Worm (Caenorhabditis elegans): ENCODE data around the gene K02E11.7.

The K02E11.7 gene

DNA sequence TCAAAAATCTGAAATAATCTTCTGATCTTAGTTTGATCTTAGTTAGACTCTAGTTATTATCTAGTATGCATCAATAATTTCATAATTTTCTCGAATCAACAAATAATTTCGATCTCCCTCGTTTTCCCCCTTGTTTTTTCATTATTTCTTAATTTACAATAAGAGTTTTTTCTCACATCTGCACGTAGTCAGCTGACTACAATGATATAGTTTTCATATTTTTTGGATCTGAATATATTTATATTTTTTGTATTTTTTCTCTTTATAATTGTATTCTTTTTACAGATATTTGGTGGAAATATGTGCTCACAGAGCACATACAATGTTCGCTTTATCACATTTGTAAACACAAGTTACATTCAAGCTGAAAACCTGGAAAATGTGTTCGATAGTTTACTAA, 10.2 kb downstream of the K02E11.7 start, which contains the start of gene sre-7:
sre-7 (plus strand) TSS at position 301 of the 400 bp plus-strand sequence.
- TF ChIP-seq fos-1 (tag; optimal IDR thresholded peaks at IDR 0.05) (no peak), nhr-11 (tag; optimal IDR thresholded peaks at IDR 0.05) (no peak), pha-4 (tag; optimal IDR thresholded peaks at IDR 0.05) (no peak), snpc-4 (tag; optimal IDR thresholded peaks at IDR 0.05) (no peak), skn-1 (tag; optimal IDR thresholded peaks at IDR 0.05) (no peak), aly-2 (tag; optimal IDR thresholded peaks at IDR 0.05) (no peak), nhr-76 (tag; optimal IDR thresholded peaks at IDR 0.05) (no peak)

- no peak for TF ChIP-seq nhr-12 (tag; optimal IDR thresholded peaks at IDR 0.05)
- no peak for TF ChIP-seq lin-39 (tag; optimal IDR thresholded peaks at IDR 0.05)
Measured at ce11 chrV:14240694-14241201, 13.4 kb downstream of the K02E11.7 start, which contains the start of gene K02E11.10. TSS of gene K02E11.10 (minus strand) at chrV:14241151.

- TF ChIP-seq R02D3.7 (tag; optimal IDR thresholded peaks at IDR 0.05) (no peak), fkh-10 (GFP tag; optimal IDR thresholded peaks at IDR 0.05) (no peak), nhr-76 (tag; optimal IDR thresholded peaks at IDR 0.05) (no peak), mml-1 (tag; optimal IDR thresholded peaks at IDR 0.05) (no peak), nhr-237 (tag; optimal IDR thresholded peaks at IDR 0.05) (no peak)
Measured at ce11 chrV:14235942-14236341, 18.2 kb downstream of the K02E11.7 start, which contains the start of gene ent-3. TSS of gene ent-3 (minus strand) at chrV:14236042.

DNA sequence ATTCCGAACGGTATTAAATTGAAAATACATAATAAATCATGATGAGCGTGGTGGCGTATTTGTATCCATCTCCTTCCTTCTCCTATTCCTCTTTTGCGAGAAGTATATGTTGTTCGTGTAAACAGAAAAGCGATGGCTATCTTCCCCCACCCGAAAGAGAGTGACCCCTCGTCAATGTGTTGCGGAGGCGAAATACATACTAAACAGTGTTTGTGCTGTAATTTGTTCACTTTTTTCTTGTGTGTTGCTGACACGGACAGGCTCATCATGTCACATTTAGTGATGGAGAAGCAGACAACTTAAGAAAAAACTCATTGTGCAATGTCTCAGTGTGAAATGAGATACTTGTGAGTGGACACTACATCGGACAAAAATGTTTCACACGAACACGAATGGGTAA, 22.5 kb downstream of the K02E11.7 start:
- no peak for TF ChIP-seq ztf-4 (tag; optimal IDR thresholded peaks at IDR 0.05)
- no peak for TF ChIP-seq nhr-12 (tag; optimal IDR thresholded peaks at IDR 0.05)
- TF ChIP-seq hmg-11 (tag; optimal IDR thresholded peaks at IDR 0.05), result no peak

DNA sequence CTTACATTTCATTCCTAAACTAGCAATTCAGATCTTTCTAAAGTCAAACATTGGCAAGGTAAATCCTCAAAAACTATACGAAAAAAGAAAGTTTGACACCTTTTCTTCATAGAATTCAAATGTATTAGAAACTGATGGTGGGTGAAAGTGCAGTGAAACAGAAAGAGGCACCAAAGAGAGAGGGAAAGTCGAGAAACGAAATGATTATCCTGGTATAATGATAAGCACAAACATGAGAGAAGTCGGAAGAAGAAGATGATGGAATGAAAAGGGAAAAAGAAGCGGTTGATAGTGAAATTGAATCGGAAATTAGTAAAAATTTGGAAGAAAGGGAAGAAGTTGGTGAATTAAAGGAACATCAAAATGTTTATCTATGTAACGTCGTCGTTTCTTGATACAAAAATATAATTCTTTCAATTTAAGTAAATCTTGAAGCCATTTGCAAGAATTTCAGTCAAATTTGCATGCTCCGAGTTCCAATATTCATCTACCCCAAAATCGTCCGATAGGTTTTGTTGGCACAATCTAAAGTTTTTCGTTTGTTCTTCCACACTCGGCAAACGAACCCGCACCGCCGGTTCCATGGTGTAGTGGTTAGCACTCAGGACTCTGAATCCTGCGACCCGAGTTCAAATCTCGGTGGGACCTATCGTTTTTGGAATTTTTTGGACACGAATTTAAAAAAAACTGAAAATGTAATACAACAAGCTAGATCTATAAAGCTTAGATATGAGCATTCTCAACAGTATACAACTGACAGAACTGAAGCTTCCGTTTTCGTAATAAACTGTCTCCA, 23.1 kb downstream of the K02E11.7 start:
- TF ChIP-seq nhr-23 (tag; optimal IDR thresholded peaks at IDR 0.05) (no peak), pqm-1 (tag; optimal IDR thresholded peaks at IDR 0.05) (no peak), fos-1 (tag; optimal IDR thresholded peaks at IDR 0.05) (no peak), elt-3 (tag; optimal IDR thresholded peaks at IDR 0.05) (no peak), skn-1 (tag; optimal IDR thresholded peaks at IDR 0.05) (no peak), fkh-2 (tag; optimal IDR thresholded peaks at IDR 0.05) (no peak)

ce11 chrV:14226373-14226772, 27.7 kb downstream of the K02E11.7 start, which contains the start of gene nep-21:
TSS of gene nep-21 (minus strand) at chrV:14226473.
- no peak for TF ChIP-seq nhr-28 (tag; optimal IDR thresholded peaks at IDR 0.05)
- TF ChIP-seq sea-2 (GFP tag; optimal IDR thresholded peaks at IDR 0.05), result no peak
- TF ChIP-seq ceh-28 (tag; optimal IDR thresholded peaks at IDR 0.05), result no peak
- TF ChIP-seq lsy-12 (tag; optimal IDR thresholded peaks at IDR 0.05), result no peak
- no peak for TF ChIP-seq nhr-25 (tag; optimal IDR thresholded peaks at IDR 0.05)
- no peak for TF ChIP-seq pqm-1 (tag; optimal IDR thresholded peaks at IDR 0.05)
- TF ChIP-seq elt-3 (tag; optimal IDR thresholded peaks at IDR 0.05), result no peak
- no peak for TF ChIP-seq ztf-4 (tag; optimal IDR thresholded peaks at IDR 0.05)
- no peak for TF ChIP-seq ceh-9 (tag; optimal IDR thresholded peaks at IDR 0.05)
- no peak for TF ChIP-seq nhr-237 (tag; optimal IDR thresholded peaks at IDR 0.05)
- TF ChIP-seq ceh-16 (tag; optimal IDR thresholded peaks at IDR 0.05), result no peak
- TF ChIP-seq egl-27 (tag; optimal IDR thresholded peaks at IDR 0.05), result no peak
- TF ChIP-seq R02D3.7 (tag; optimal IDR thresholded peaks at IDR 0.05), result no peak
- no peak for TF ChIP-seq nhr-67 (tag; optimal IDR thresholded peaks at IDR 0.05)
- TF ChIP-seq mml-1 (tag; optimal IDR thresholded peaks at IDR 0.05), result no peak
- no peak for TF ChIP-seq daf-12 (tag; optimal IDR thresholded peaks at IDR 0.05)

DNA sequence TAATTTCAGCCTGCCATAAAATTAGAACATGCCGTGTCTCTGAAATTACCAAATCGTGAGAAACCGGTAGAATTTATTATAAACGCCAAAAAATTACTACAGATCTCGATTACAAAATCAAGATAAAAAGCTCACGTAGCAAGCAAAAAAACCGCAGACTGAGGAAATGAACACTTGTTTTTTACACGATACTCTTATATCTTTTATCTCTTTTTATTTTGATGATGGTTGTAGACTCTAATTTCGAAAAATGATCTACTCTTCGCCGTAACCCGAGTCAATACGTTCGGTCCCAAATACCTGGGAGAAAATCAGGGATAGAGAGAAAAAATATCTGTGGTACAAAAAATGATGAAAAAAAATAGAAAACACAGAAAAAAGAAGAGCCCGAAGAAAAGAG, 31.0 kb downstream of the K02E11.7 start:
- TF ChIP-seq unc-62 (GFP tag; optimal IDR thresholded peaks at IDR 0.05), result no peak
- TF ChIP-seq mml-1 (tag; optimal IDR thresholded peaks at IDR 0.05), result no peak
- TF ChIP-seq ama-1 (optimal IDR thresholded peaks at IDR 0.05), result no peak
- TF ChIP-seq nfya-1 (tag; optimal IDR thresholded peaks at IDR 0.05; ENCODE audit: insufficient read depth), result no peak
